Fruit fly (Drosophila melanogaster) whole organism, embryonic: ENCODE results near the gene CG14668.

Source experiments
- Antp ChIP-seq: fragments of 200-800 bp; sonication (Bioruptor generic); optimal IDR thresholded peaks from 3 replicates; lab custom pipeline; 2016; ENCODE audit warnings: missing biosample characterization, missing genetic modification characterization
- Bteb2 ChIP-seq: fragments of 200-800 bp; sonication (Bioruptor generic); optimal IDR thresholded peaks from 2 replicates; lab custom pipeline; 2016; ENCODE audit warnings: missing biosample characterization, missing genetic modification characterization
- CG10366 ChIP-seq: fragments of 200-800 bp; sonication (Bioruptor generic); IDR thresholded peaks from 2 replicates; pipeline ENCODE4 v1.3.6; 2022; ENCODE audit warnings: missing biosample characterization, missing genetic modification characterization
- CG11695 ChIP-seq: fragments of 200-800 bp; sonication (Bioruptor generic); IDR thresholded peaks from 3 replicates; pipeline ENCODE4 v1.3.6; 2022; ENCODE audit warnings: missing biosample characterization, missing genetic modification characterization
- CG18011 ChIP-seq: fragments of 200-800 bp; sonication (Bioruptor generic); optimal IDR thresholded peaks from 2 replicates; lab custom pipeline; 2017; ENCODE audit warnings: missing biosample characterization, missing genetic modification characterization, mild to moderate bottlenecking, moderate library complexity, missing genotype
- CG18476 ChIP-seq: fragments of 200-800 bp; sonication (Bioruptor generic); optimal IDR thresholded peaks from 2 replicates; lab custom pipeline; 2016; ENCODE audit warnings: missing biosample characterization, mild to moderate bottlenecking, missing genetic modification characterization
- CG2202 ChIP-seq: fragments of 200-800 bp; sonication (Bioruptor generic); optimal IDR thresholded peaks from 2 replicates; lab custom pipeline; 2018; ENCODE audit warnings: missing biosample characterization, mild to moderate bottlenecking, missing genetic modification characterization
- CG31365 ChIP-seq: fragments of 200-800 bp; sonication (Bioruptor generic); optimal IDR thresholded peaks from 2 replicates; lab custom pipeline; 2018; ENCODE audit warnings: missing biosample characterization, mild to moderate bottlenecking, missing genetic modification characterization
- CG3163 ChIP-seq: fragments of 200-800 bp; sonication (Bioruptor generic); optimal IDR thresholded peaks from 3 replicates; lab custom pipeline; 2016; ENCODE audit warnings: missing biosample characterization, missing genetic modification characterization
- CG32532 ChIP-seq: fragments of 200-800 bp; sonication (Bioruptor generic); IDR thresholded peaks from 2 replicates; pipeline ENCODE4 v1.3.6; 2022; ENCODE audit warnings: missing biosample characterization, missing genetic modification characterization
- CG43689 ChIP-seq: fragments of 200-800 bp; sonication (Bioruptor generic); IDR thresholded peaks from 2 replicates; pipeline ENCODE4 v1.3.6; 2022; ENCODE audit warnings: missing biosample characterization, missing genetic modification characterization
- CG4404 ChIP-seq: fragments of 200-800 bp; sonication (Bioruptor generic); IDR thresholded peaks from 2 replicates; pipeline ENCODE4 v1.3.6; 2022; ENCODE audit warnings: missing biosample characterization, missing genetic modification characterization
- CG4424 ChIP-seq: fragments of 200-800 bp; sonication (Bioruptor generic); optimal IDR thresholded peaks from 3 replicates; lab custom pipeline; 2016; ENCODE audit warnings: missing biosample characterization, missing genetic modification characterization
- CG4617 ChIP-seq: fragments of 200-800 bp; sonication (Bioruptor generic); optimal IDR thresholded peaks from 3 replicates; lab custom pipeline; 2016; ENCODE audit warnings: missing biosample characterization, missing genetic modification characterization, borderline replicate concordance
- CG5180 ChIP-seq: fragments of 200-800 bp; sonication (Bioruptor generic); optimal IDR thresholded peaks from 3 replicates; lab custom pipeline; 2017; ENCODE audit warnings: missing biosample characterization, missing genetic modification characterization, mild to moderate bottlenecking, moderate library complexity, missing genetic modification reagents
- CG6854 ChIP-seq: fragments of 200-800 bp; sonication (Bioruptor generic); optimal IDR thresholded peaks from 3 replicates; lab custom pipeline; 2017; ENCODE audit warnings: missing biosample characterization, mild to moderate bottlenecking, missing genetic modification characterization
- CG9215 ChIP-seq: fragments of 200-800 bp; sonication (Bioruptor generic); IDR thresholded peaks from 2 replicates; pipeline ENCODE4 v1.3.6; 2022; ENCODE audit warnings: missing biosample characterization, missing genetic modification characterization
- Dad ChIP-seq: fragments of 200-800 bp; sonication (Bioruptor generic); optimal IDR thresholded peaks from 3 replicates; lab custom pipeline; 2016; ENCODE audit warnings: missing biosample characterization, missing genetic modification characterization
- Dp ChIP-seq: fragments of 200-800 bp; sonication (Bioruptor generic); optimal IDR thresholded peaks from 2 replicates; lab custom pipeline; 2018; ENCODE audit warnings: missing biosample characterization, mild to moderate bottlenecking, missing genetic modification characterization, moderate library complexity
- Elba2 ChIP-seq: fragments of 200-800 bp; sonication (Bioruptor generic); optimal IDR thresholded peaks from 3 replicates; lab custom pipeline; 2016; ENCODE audit warnings: missing biosample characterization, missing genetic modification characterization
- Hmx ChIP-seq: fragments of 200-800 bp; sonication (Bioruptor generic); optimal IDR thresholded peaks from 2 replicates; lab custom pipeline; 2016; ENCODE audit warnings: missing biosample characterization, missing genetic modification characterization
- Med ChIP-seq: fragments of 200-800 bp; sonication (Bioruptor generic); peaks from one replicate; lab custom pipeline; 2016; ENCODE audit warnings: missing biosample characterization, missing genetic modification characterization, mild to moderate bottlenecking, inconsistent platforms, moderate library complexity
- Optix ChIP-seq: fragments of 200-800 bp; sonication (Bioruptor generic); IDR thresholded peaks from 3 replicates; pipeline ENCODE4 v1.3.6; 2022; ENCODE audit warnings: missing biosample characterization, missing genetic modification characterization
- Sox100B ChIP-seq: fragments of 200-800 bp; sonication (Bioruptor generic); optimal IDR thresholded peaks from 3 replicates; lab custom pipeline; 2018; ENCODE audit warnings: missing biosample characterization, mild to moderate bottlenecking, missing genetic modification characterization
- ap ChIP-seq: fragments of 200-800 bp; sonication (Bioruptor generic); IDR thresholded peaks from 2 replicates; pipeline ENCODE4 v1.3.6; 2022; ENCODE audit warnings: missing biosample characterization, missing genetic modification characterization
- ash1 ChIP-seq: fragments of 200-800 bp; sonication (Bioruptor generic); optimal IDR thresholded peaks from 2 replicates; lab custom pipeline; 2018; ENCODE audit warnings: missing biosample characterization, mild to moderate bottlenecking, missing genetic modification characterization
- btn ChIP-seq: fragments of 200-800 bp; sonication (Bioruptor generic); optimal IDR thresholded peaks from 2 replicates; lab custom pipeline; 2016; ENCODE audit warnings: missing biosample characterization, missing genetic modification characterization
- cato ChIP-seq: fragments of 200-800 bp; sonication (Bioruptor generic); optimal IDR thresholded peaks from 2 replicates; lab custom pipeline; 2016; ENCODE audit warnings: missing biosample characterization, missing genetic modification characterization, borderline replicate concordance
- cg ChIP-seq: fragments of 200-800 bp; sonication (Bioruptor generic); optimal IDR thresholded peaks from 3 replicates; lab custom pipeline; 2019; ENCODE audit warnings: missing biosample characterization, mild to moderate bottlenecking, missing genetic modification characterization, moderate library complexity
- crp ChIP-seq, 2 experiments: fragments of 200-800 bp; sonication (Bioruptor generic); optimal IDR thresholded peaks; 2 replicates in 1 of 2; 3 replicates in 1 of 2; lab custom pipeline; 2017; ENCODE audit warnings: missing biosample characterization in 2 of 2, missing genetic modification characterization in 2 of 2, mild to moderate bottlenecking in 1 of 2, moderate library complexity in 1 of 2
- dpn ChIP-seq, 2 experiments: fragments of 200-800 bp; sonication (Bioruptor generic); optimal IDR thresholded peaks; 3 replicates each; lab custom pipeline; 2016; ENCODE audit warnings: missing biosample characterization in 2 of 2, missing genetic modification characterization in 2 of 2
- ems ChIP-seq: fragments of 200-800 bp; sonication (Bioruptor generic); optimal IDR thresholded peaks from 3 replicates; lab custom pipeline; 2016; ENCODE audit warnings: missing biosample characterization, missing genetic modification characterization
- fd102C ChIP-seq: fragments of 200-800 bp; sonication (Bioruptor generic); optimal IDR thresholded peaks from 2 replicates; lab custom pipeline; 2018; ENCODE audit warnings: missing biosample characterization, mild to moderate bottlenecking, missing genetic modification characterization, moderate library complexity
- hth ChIP-seq: fragments of >200 bp; optimal IDR thresholded peaks from 2 replicates; lab custom pipeline; 2017; ENCODE audit warnings: inconsistent platforms
- jigr1 ChIP-seq: fragments of 200-800 bp; sonication (Bioruptor generic); IDR thresholded peaks from 3 replicates; pipeline ENCODE4 v1.3.6; 2022; ENCODE audit warnings: missing biosample characterization, missing genetic modification characterization
- jing ChIP-seq: fragments of 200-800 bp; sonication (Bioruptor generic); optimal IDR thresholded peaks from 2 replicates; lab custom pipeline; 2018; ENCODE audit warnings: missing biosample characterization, mild to moderate bottlenecking, missing genetic modification characterization
- jumu ChIP-seq: fragments of 200-800 bp; sonication (Bioruptor generic); optimal IDR thresholded peaks from 3 replicates; lab custom pipeline; 2016; ENCODE audit warnings: missing biosample characterization, missing genetic modification characterization
- lilli ChIP-seq: fragments of 200-800 bp; sonication (Bioruptor generic); optimal IDR thresholded peaks from 3 replicates; lab custom pipeline; 2016; ENCODE audit warnings: missing biosample characterization, missing genetic modification characterization
- nerfin-1 ChIP-seq: fragments of 200-800 bp; sonication (Bioruptor generic); optimal IDR thresholded peaks from 3 replicates; lab custom pipeline; 2019; ENCODE audit warnings: missing biosample characterization, mild to moderate bottlenecking, missing genetic modification characterization, moderate library complexity
- nom ChIP-seq: fragments of 200-800 bp; sonication (Bioruptor generic); optimal IDR thresholded peaks from 2 replicates; lab custom pipeline; 2017; ENCODE audit warnings: missing biosample characterization, missing genetic modification characterization, mild to moderate bottlenecking, moderate library complexity, missing genetic modification reagents
- prd ChIP-seq, 3 experiments: fragments of >200 bp in 2 of 3; fragments of 200-800 bp in 1 of 3; sonication (Bioruptor generic) in 1 of 3; optimal IDR thresholded peaks in 2 of 3; IDR thresholded peaks in 1 of 3; 2 replicates in 2 of 3; 3 replicates in 1 of 3; pipeline versions ENCODE4 v1.3.6 to Lab custom; 2017 to 2022; ENCODE audit warnings: missing biosample characterization in 1 of 3, missing genetic modification characterization in 1 of 3
- pros ChIP-seq: fragments of 200-800 bp; sonication (Bioruptor generic); optimal IDR thresholded peaks from 3 replicates; lab custom pipeline; 2019; ENCODE audit warnings: missing biosample characterization, mild to moderate bottlenecking, missing genetic modification characterization, moderate library complexity
- ranshi ChIP-seq: fragments of 200-800 bp; sonication (Bioruptor generic); IDR thresholded peaks from 2 replicates; pipeline ENCODE4 v1.3.6; 2022; ENCODE audit warnings: missing biosample characterization, missing genetic modification characterization
- sd ChIP-seq: fragments of 200-800 bp; sonication (Bioruptor generic); optimal IDR thresholded peaks from 3 replicates; lab custom pipeline; 2018; ENCODE audit warnings: missing biosample characterization, mild to moderate bottlenecking, missing genetic modification characterization, moderate library complexity
- sna ChIP-seq: fragments of 200-800 bp; sonication (Bioruptor generic); IDR thresholded peaks from 2 replicates; pipeline ENCODE4 v1.3.6; 2022; ENCODE audit warnings: missing biosample characterization, missing genetic modification characterization; ENCODE audit not compliant: partially characterized antibody
- sqz ChIP-seq: fragments of 200-800 bp; sonication (Bioruptor generic); optimal IDR thresholded peaks from 3 replicates; lab custom pipeline; 2018; ENCODE audit warnings: missing biosample characterization, mild to moderate bottlenecking, missing genetic modification characterization
- stwl ChIP-seq: fragments of 200-800 bp; sonication (Bioruptor generic); optimal IDR thresholded peaks from 3 replicates; lab custom pipeline; 2018; ENCODE audit warnings: missing biosample characterization, mild to moderate bottlenecking, missing genetic modification characterization, moderate library complexity
- tgo ChIP-seq: fragments of 200-800 bp; sonication (Bioruptor generic); IDR thresholded peaks from 3 replicates; pipeline ENCODE4 v1.3.6; 2022; ENCODE audit warnings: missing biosample characterization, missing genetic modification characterization
- ttk ChIP-seq: fragments of 200-800 bp; sonication (Bioruptor generic); IDR thresholded peaks from 2 replicates; pipeline ENCODE4 v2.1.2; 2022; ENCODE audit warnings: missing biosample characterization, missing genetic modification characterization
- zfh2 ChIP-seq: fragments of 200-800 bp; sonication (Bioruptor generic); optimal IDR thresholded peaks from 2 replicates; lab custom pipeline; 2016; ENCODE audit warnings: missing biosample characterization, missing genetic modification characterization

The CG14668 gene

dm6 chr3R:5354373-5355134 lies 32.9 kb downstream of the CG14668 start, which contains the start of the genes CG11999 and CG1161 (continued):
- TF ChIP-seq stwl (tag; lab: Kevin White, UChicago) (peak; percentile 88), prd (optimal IDR thresholded peaks at IDR 0.05; lab: Kevin White, UChicago) (no peak), prd (GFP tag; IDR thresholded peaks at IDR 0.05; lab: Robert Waterston, UW) (no peak), CG4617 (GFP tag; lab: Kevin White, UChicago) (peak; percentile 49), jing (no peak), dpn (GFP tag; optimal IDR thresholded peaks at IDR 0.05; lab: Kevin White, UChicago) (no peak), CG18476 (GFP tag; lab: Kevin White, UChicago) (no peak), CG4424 (GFP tag; lab: Kevin White, UChicago) (peak; percentile 22), sna (GFP tag; lab: Robert Waterston, UW) (no peak), zfh2 (GFP tag; lab: Kevin White, UChicago) (no peak), btn (GFP tag; lab: Kevin White, UChicago) (no peak), Bteb2 (GFP tag; lab: Kevin White, UChicago) (no peak), CG6854 (GFP tag; lab: Kevin White, UChicago) (no peak), cato (no peak), Antp (no peak), ap (no peak), Hmx (GFP tag; lab: Kevin White, UChicago) (no peak), Med (no peak), CG5180 (no peak), CG4404 (no peak), ranshi (no peak), cg (GFP tag; lab: Kevin White, UChicago) (no peak), hth (no peak), nerfin-1 (tag; lab: Kevin White, UChicago) (peak; percentile 69), ash1 (GFP tag; lab: Kevin White, UChicago) (no peak), CG43689 (no peak), tgo (GFP tag; lab: Robert Waterston, UW) (no peak), jumu (no peak), ttk (no peak), CG9215 (no peak), ems (GFP tag; lab: Kevin White, UChicago) (no peak), CG10366 (GFP tag; lab: Robert Waterston, UW) (no peak), CG32532 (no peak), CG11695 (GFP tag; lab: Robert Waterston, UW) (no peak), sqz (GFP tag; lab: Kevin White, UChicago) (no peak), jigr1 (no peak), Optix (GFP tag; lab: Robert Waterston, UW) (no peak), fd102C (GFP tag; lab: Kevin White, UChicago) (no peak), CG31365 (no peak), CG2202 (tag; lab: Kevin White, UChicago) (no peak), pros (GFP tag; lab: Kevin White, UChicago) (no peak), nom (GFP tag; lab: Kevin White, UChicago) (peak; percentile 16), Dad (GFP tag; lab: Kevin White, UChicago) (no peak), sd (tag; lab: Kevin White, UChicago) (no peak), Elba2 (GFP tag; lab: Kevin White, UChicago) (no peak), Sox100B (no peak), Dp (GFP tag; lab: Kevin White, UChicago) (no peak), CG18011 (GFP tag; lab: Kevin White, UChicago) (no peak), crp (GFP tag; optimal IDR thresholded peaks at IDR 0.05; lab: Kevin White, UChicago) (no peak), CG3163 (GFP tag; lab: Kevin White, UChicago) (no peak), lilli (peak; percentile 4)
